Fruit fly (Drosophila melanogaster): Measurements from ENCODE around the gene CG13771.

CG13771 gene

DNA sequence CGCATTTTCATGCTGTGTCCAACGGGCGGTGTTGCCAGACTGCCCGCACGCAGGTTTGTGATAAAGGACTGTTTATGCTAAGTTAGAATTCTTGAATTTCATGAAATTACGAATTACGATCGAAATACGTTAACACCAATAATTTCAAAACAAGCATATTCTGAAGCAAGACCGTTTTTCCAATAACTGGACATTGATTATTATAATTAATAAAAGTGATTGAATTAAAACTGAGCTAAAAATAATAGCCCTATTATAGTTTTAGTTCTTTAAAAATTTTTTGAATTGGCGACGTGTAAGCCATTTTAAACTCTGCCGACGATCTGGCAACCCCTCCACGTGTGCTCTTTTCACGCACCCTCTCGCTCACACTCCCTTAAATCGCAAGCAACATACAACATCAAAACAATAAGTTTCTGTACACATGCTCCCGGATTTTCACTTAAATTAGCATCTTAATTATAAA lies 15.2 kb downstream of the CG13771 start:
- TF ChIP-seq Dll (optimal IDR thresholded peaks at IDR 0.05) (no peak), EcR (GFP tag; optimal IDR thresholded peaks at IDR 0.05) (no peak), psq (optimal IDR thresholded peaks at IDR 0.05) (no peak), CG8478 (optimal IDR thresholded peaks at IDR 0.05) (no peak), pan (optimal IDR thresholded peaks at IDR 0.05) (no peak), usp (GFP tag; optimal IDR thresholded peaks at IDR 0.05) (no peak)

- TF ChIP-seq usp (GFP tag; optimal IDR thresholded peaks at IDR 0.05) (no peak), CG8478 (optimal IDR thresholded peaks at IDR 0.05) (no peak), Dll (optimal IDR thresholded peaks at IDR 0.05) (no peak), EcR (GFP tag; optimal IDR thresholded peaks at IDR 0.05) (no peak)
These were observed 16.2 kb downstream of the CG13771 start for dm6 chr2L:6647103-6647711.

DNA sequence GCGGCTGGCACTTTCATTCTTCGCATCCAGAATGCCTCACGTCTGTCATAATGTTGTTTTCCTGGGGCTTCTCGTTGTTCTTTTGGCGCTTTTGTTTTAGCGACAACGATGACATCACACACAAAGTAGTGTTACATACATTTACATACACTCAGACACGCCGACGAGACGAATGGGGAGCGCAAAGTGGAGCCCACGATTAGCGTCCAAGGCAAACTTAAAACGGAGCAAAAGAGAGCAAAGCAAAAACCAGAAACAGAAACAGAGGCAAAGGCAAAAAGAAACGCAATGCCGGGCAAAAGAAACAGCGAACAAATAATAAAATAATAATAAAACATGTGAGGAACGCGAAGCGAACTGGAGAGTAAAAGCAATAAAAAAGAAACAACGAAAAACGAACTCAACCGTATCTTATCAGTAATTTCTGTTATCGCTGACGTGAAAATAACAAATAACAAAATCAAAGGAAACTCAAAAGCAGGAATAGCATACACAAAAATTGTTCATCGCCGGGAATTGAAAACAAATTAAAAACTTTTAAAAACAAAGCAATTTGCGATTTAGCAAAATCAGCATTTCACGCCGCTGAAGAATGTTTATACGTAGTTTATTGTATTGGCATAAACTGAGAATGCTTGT lies 18.9 kb downstream of the CG13771 start:
- no peak for TF ChIP-seq psq (optimal IDR thresholded peaks at IDR 0.05)
- no peak for TF ChIP-seq usp (GFP tag; optimal IDR thresholded peaks at IDR 0.05)
- TF ChIP-seq pan (optimal IDR thresholded peaks at IDR 0.05) = no peak
- TF ChIP-seq CG8478 (optimal IDR thresholded peaks at IDR 0.05) = no peak

- TF ChIP-seq pan (optimal IDR thresholded peaks at IDR 0.05) = no peak
- no peak for TF ChIP-seq psq (optimal IDR thresholded peaks at IDR 0.05)
- no peak for TF ChIP-seq usp (GFP tag; optimal IDR thresholded peaks at IDR 0.05)
- TF ChIP-seq Dll (optimal IDR thresholded peaks at IDR 0.05) = no peak
- TF ChIP-seq CG8478 (optimal IDR thresholded peaks at IDR 0.05) = no peak
- no peak for TF ChIP-seq EcR (GFP tag; optimal IDR thresholded peaks at IDR 0.05)
These were observed 20.1 kb downstream of the CG13771 start for dm6 chr2L:6643218-6643756.

DNA sequence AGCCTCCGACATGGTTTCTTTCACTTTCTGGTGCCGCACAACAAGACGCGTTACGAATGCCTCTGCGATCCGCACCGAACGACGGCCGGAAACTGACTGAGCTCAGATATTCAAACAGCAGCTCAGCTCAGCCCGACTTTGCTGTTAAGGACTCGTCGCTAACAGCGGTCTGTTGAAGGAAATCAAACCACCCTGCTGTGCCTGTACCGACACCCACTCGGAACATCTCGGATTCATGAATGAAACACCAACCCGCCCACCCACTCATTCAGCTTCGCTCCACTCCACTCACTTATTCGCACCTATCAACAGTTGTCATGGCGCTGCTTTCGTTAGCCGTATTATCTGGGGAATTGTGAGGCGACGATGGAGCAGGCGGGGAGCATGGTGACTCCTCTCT lies 31.1 kb downstream of the CG13771 start, which contains the start of gene Oatp26F:
Oatp26F (minus strand) TSS at position 101 of the 400 bp plus-strand sequence.
- TF ChIP-seq CG8478 (optimal IDR thresholded peaks at IDR 0.05) (no peak), EcR (GFP tag; optimal IDR thresholded peaks at IDR 0.05) (no peak), psq (optimal IDR thresholded peaks at IDR 0.05) (no peak), pan (optimal IDR thresholded peaks at IDR 0.05) (no peak)

DNA sequence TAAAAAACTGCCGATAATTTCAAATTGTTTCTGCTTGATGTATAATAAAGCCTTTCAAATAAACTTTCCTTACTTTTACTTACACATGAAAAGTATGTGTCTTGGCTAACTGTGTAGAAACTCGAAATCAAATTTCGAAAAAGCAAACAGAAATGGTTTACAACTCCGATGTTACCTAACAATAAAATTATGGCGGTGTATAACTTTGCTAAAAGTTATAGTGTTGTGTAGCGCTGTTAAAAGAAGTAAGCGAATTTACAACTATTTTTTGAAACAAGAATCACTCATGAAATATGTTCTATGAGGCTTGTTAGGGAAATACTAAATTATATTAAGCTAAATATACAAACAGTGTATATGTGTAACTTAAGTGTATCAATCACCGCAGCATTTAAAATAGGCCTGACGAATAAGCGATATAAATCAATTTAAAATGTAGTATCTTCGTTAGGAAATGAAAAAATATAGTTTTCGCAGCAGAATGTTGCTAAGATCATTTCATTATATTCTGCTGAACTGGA lies 40.7 kb downstream of the CG13771 start, which contains the start of gene CG34345:
CG34345 (plus strand) TSS at position 471 of the 521 bp plus-strand sequence.
- TF ChIP-seq Dll (optimal IDR thresholded peaks at IDR 0.05) (no peak), psq (optimal IDR thresholded peaks at IDR 0.05) (no peak), CG8478 (optimal IDR thresholded peaks at IDR 0.05) (no peak), usp (GFP tag; optimal IDR thresholded peaks at IDR 0.05) (no peak), EcR (GFP tag; optimal IDR thresholded peaks at IDR 0.05) (no peak), pan (optimal IDR thresholded peaks at IDR 0.05) (no peak)

DNA sequence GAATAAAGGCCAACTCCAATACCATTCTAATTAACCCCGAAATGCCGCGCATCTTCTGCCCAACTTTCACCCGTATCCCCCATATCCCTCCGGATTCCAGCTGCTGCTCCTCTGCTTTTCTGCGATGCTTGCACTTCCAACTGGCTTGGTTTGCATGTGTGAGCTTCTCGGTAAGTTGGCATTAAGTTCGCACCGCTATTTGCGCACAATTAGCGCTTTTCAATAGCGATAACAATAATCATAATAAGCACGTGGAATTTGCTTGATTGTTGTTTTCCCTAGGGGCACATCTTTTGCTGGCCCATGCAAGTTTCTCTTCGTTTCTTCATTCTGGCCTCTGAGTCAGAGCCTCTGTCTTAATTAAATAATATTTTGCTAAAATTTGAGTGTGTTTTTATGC lies 41.4 kb downstream of the CG13771 start:
- no peak for TF ChIP-seq CG8478 (optimal IDR thresholded peaks at IDR 0.05)
- TF ChIP-seq pan (optimal IDR thresholded peaks at IDR 0.05) = no peak
- TF ChIP-seq EcR (GFP tag; optimal IDR thresholded peaks at IDR 0.05) = no peak
- no peak for TF ChIP-seq usp (GFP tag; optimal IDR thresholded peaks at IDR 0.05)
- TF ChIP-seq Dll (optimal IDR thresholded peaks at IDR 0.05) = no peak
- TF ChIP-seq psq (optimal IDR thresholded peaks at IDR 0.05) = no peak

DNA sequence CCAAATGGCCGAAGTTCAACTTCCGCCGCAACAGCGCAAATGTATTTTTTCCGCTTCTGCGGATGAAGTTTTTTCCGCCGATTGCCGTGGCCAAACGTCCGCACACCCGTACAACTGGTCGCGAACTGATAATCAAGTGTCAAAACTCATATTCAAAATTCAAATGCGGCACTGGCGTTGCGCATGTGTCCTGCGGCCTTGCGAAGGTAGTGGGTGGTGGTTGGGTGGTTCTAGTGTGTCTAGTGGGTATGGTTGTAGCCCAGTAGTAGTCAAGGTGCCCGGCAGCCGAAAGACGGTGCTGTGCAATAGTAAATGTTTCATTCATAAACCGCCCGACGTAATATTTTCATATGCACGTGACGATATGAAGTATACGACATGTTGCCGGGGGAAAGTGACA lies 41.8 kb downstream of the CG13771 start, which contains the start of gene DIP-iota:
DIP-iota (minus strand) TSS at position 101 of the 400 bp plus-strand sequence.
- no peak for TF ChIP-seq CG8478 (optimal IDR thresholded peaks at IDR 0.05)
- TF ChIP-seq EcR (GFP tag; optimal IDR thresholded peaks at IDR 0.05) = no peak
- no peak for TF ChIP-seq pan (optimal IDR thresholded peaks at IDR 0.05)
- no peak for TF ChIP-seq Dll (optimal IDR thresholded peaks at IDR 0.05)
- TF ChIP-seq usp (GFP tag; optimal IDR thresholded peaks at IDR 0.05) = no peak
- TF ChIP-seq psq (optimal IDR thresholded peaks at IDR 0.05) = no peak

DNA sequence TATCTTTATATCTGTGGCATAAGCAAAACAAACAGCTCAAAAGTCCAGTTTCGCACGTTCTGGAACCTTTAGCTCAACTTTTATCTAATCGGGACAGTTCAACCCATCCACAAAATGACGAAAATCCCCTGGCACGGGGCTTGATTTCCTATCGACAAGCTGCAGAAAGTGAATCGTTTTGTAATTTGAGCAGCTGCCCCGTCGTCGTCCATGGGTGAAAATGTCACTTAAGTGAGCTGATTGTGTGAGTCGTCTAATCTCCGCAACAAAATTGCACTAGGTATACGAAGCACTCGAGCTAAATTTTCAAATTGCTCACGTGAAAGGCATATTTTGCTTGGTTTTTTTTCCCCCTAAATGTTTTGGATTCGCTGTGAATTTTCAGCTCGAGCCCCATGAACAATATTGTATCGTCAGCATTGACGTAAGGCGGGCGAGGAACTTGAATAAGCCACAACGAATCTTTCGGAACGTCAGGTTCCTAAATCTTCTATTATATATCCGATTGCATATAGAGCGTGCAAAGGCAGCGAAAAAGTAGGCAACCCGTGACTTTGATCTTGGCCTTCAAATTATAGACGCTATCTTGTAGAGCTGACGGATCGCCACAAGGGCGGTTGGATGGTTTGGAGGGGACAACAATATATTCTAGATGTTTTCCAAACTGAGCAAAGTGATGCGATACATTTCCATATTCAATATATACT lies 49.0 kb downstream of the CG13771 start:
- TF ChIP-seq Dll (optimal IDR thresholded peaks at IDR 0.05) (no peak), EcR (GFP tag; optimal IDR thresholded peaks at IDR 0.05) (no peak), psq (optimal IDR thresholded peaks at IDR 0.05) (no peak), usp (GFP tag; optimal IDR thresholded peaks at IDR 0.05) (no peak), pan (optimal IDR thresholded peaks at IDR 0.05) (no peak), CG8478 (optimal IDR thresholded peaks at IDR 0.05) (no peak)

dm6 chr2L:6613156-6613555 lies 50.3 kb downstream of the CG13771 start:
- TF ChIP-seq psq (optimal IDR thresholded peaks at IDR 0.05) = no peak
- no peak for TF ChIP-seq Dll (optimal IDR thresholded peaks at IDR 0.05)
- TF ChIP-seq pan (optimal IDR thresholded peaks at IDR 0.05) = no peak
- TF ChIP-seq usp (GFP tag; optimal IDR thresholded peaks at IDR 0.05) = no peak
- TF ChIP-seq EcR (GFP tag; optimal IDR thresholded peaks at IDR 0.05) = no peak
- TF ChIP-seq CG8478 (optimal IDR thresholded peaks at IDR 0.05) = no peak

DNA sequence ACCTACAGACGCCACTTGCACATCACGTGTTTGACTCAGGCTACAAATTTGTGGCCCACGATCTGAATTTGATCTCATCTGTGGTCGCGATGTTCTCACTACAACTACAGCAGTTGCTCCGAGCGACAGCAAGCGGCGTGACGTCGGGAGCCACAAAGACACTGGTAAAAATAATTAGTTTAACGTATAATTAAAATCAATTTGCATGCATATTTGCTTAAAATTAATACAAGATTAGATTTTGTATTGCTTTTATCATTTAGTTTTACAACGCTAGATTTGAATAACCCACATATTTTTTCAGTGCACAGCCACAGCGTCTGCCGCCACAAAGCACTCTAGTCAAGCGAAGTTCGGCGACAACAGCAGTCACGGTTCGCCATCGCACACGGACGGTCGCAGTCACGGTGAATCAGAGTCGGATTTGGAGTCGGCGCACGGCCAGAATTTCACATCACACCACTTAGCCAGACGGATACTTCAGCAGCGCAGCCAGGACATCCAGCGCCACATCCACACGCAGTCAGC lies 50.9 kb downstream of the CG13771 start:
- TF ChIP-seq EcR (GFP tag; optimal IDR thresholded peaks at IDR 0.05) (no peak), pan (optimal IDR thresholded peaks at IDR 0.05) (no peak)

Measured in whole organism.